Worm (Caenorhabditis elegans) whole organism, midembryonic: ENCODE measurements around the gene unc-25.

Experiments used
- T22C8.4 ChIP-seq: fragments of 200-800 bp; sonication (Bioruptor generic); IDR thresholded peaks from 2 replicates; pipeline ENCODE4 v1.3.6; 2022; ENCODE audit warnings: missing genetic modification characterization, missing compliant biosample characterization
- flt-1 ChIP-seq: fragments of 200-800 bp; sonication (Bioruptor generic); IDR thresholded peaks from 2 replicates; pipeline ENCODE4 v1.3.6; 2022; ENCODE audit warnings: missing genetic modification characterization, missing compliant biosample characterization
- ztf-23 ChIP-seq: fragments of 200-800 bp; sonication (Bioruptor generic); IDR thresholded peaks from 2 replicates; pipeline ENCODE4 v1.3.6; 2022; ENCODE audit warnings: missing genetic modification reagents, missing genetic modification characterization, missing compliant biosample characterization

DNA sequence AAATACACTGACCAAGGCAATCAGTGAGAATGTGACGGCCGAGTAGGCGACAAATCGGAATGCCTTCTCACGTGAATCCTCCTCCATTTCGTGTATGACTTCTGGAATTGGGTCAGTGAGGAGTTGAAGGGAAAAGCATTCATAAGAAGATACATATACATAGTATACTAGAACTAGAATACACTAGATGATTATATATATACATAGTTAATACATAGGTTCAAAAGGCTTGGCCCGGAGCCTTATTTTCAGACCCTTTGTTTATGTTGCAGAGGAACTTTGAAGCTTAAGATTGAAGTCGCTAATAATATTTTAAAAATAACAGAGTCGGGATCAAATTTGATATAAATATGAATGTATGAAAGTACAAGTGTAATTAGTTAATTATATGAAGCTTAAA, 51.2 kb downstream of the unc-25 start, which contains the start of gene col-97:
- TF ChIP-seq flt-1 = no peak
- no peak for TF ChIP-seq T22C8.4 (GFP tag; lab: Robert Waterston, UW)
- no peak for TF ChIP-seq ztf-23 (GFP tag; lab: Robert Waterston, UW)
